Fruit fly (Drosophila melanogaster) whole organism, embryonic: Measurements from ENCODE around the gene scramb2.

Source experiments
- ATbp ChIP-seq: fragments of 200-800 bp; sonication (Bioruptor generic); optimal IDR thresholded peaks from 2 replicates; lab custom pipeline; 2017; ENCODE audit warnings: missing biosample characterization, mild to moderate bottlenecking, missing genetic modification characterization, missing genetic modification reagents
- Asciz ChIP-seq: fragments of 200-800 bp; sonication (Bioruptor generic); optimal IDR thresholded peaks from 2 replicates; lab custom pipeline; 2017; ENCODE audit warnings: missing biosample characterization, mild to moderate bottlenecking, missing genetic modification characterization, missing genetic modification reagents
- B-H2 ChIP-seq: fragments of 200-800 bp; sonication (Bioruptor generic); optimal IDR thresholded peaks from 2 replicates; lab custom pipeline; 2018; ENCODE audit warnings: missing biosample characterization, mild to moderate bottlenecking, missing genetic modification characterization
- Bgb ChIP-seq: fragments of 200-800 bp; sonication (Bioruptor generic); IDR thresholded peaks from 2 replicates; pipeline ENCODE4 v1.3.6; 2022; ENCODE audit warnings: missing biosample characterization, missing genetic modification characterization; ENCODE audit not compliant: partially characterized antibody
- CG10462 ChIP-seq: fragments of 200-800 bp; sonication (Bioruptor generic); optimal IDR thresholded peaks from 2 replicates; lab custom pipeline; 2016; ENCODE audit warnings: missing biosample characterization, missing genetic modification characterization
- CG11560 ChIP-seq: fragments of 200-800 bp; sonication (Bioruptor generic); IDR thresholded peaks from 3 replicates; pipeline ENCODE4 v1.3.6; 2022; ENCODE audit warnings: missing biosample characterization, missing genetic modification characterization
- CG11696 ChIP-seq: fragments of 200-800 bp; sonication (Bioruptor generic); IDR thresholded peaks from 2 replicates; pipeline ENCODE4 v1.3.6; 2022; ENCODE audit warnings: missing biosample characterization, missing genetic modification characterization
- CG12071 ChIP-seq: fragments of 200-800 bp; sonication (Bioruptor generic); optimal IDR thresholded peaks from 3 replicates; lab custom pipeline; 2018; ENCODE audit warnings: missing biosample characterization, mild to moderate bottlenecking, missing genetic modification characterization
- CG13287 ChIP-seq: fragments of 200-800 bp; sonication (Bioruptor generic); IDR thresholded peaks from 2 replicates; pipeline ENCODE4 v1.3.6; 2022; ENCODE audit warnings: missing biosample characterization, missing genetic modification characterization; ENCODE audit not compliant: partially characterized antibody
- CG13424 ChIP-seq: fragments of 200-800 bp; sonication (Bioruptor generic); optimal IDR thresholded peaks from 2 replicates; lab custom pipeline; 2019; ENCODE audit warnings: missing biosample characterization, mild to moderate bottlenecking, missing genetic modification characterization, moderate library complexity
- CG14441 ChIP-seq: fragments of 200-800 bp; sonication (Bioruptor generic); IDR thresholded peaks from 2 replicates; pipeline ENCODE4 v1.3.6; 2022; ENCODE audit warnings: missing biosample characterization, missing genetic modification characterization
- CG15011 ChIP-seq: fragments of 200-800 bp; sonication (Bioruptor generic); optimal IDR thresholded peaks from 3 replicates; lab custom pipeline; 2018; ENCODE audit warnings: missing biosample characterization, mild to moderate bottlenecking, missing genetic modification characterization
- CG1529 ChIP-seq: fragments of 200-800 bp; sonication (Bioruptor generic); optimal IDR thresholded peaks from 3 replicates; lab custom pipeline; 2018; ENCODE audit warnings: missing biosample characterization, missing genetic modification characterization
- CG17385 ChIP-seq: fragments of 200-800 bp; sonication (Bioruptor generic); optimal IDR thresholded peaks from 3 replicates; lab custom pipeline; 2018; ENCODE audit warnings: missing biosample characterization, mild to moderate bottlenecking, missing genetic modification characterization
- CG17829 ChIP-seq: fragments of 200-800 bp; optimal IDR thresholded peaks from 2 replicates; lab custom pipeline; 2019; ENCODE audit warnings: missing biosample characterization, mild to moderate bottlenecking, missing genetic modification characterization, moderate library complexity
- CG17912 ChIP-seq: fragments of 200-800 bp; sonication (Bioruptor generic); optimal IDR thresholded peaks from 2 replicates; lab custom pipeline; 2018; ENCODE audit warnings: missing biosample characterization, mild to moderate bottlenecking, missing genetic modification characterization
- CG1832 ChIP-seq: fragments of 200-800 bp; sonication (Bioruptor generic); optimal IDR thresholded peaks from 2 replicates; lab custom pipeline; 2017; ENCODE audit warnings: missing biosample characterization, mild to moderate bottlenecking, missing genetic modification characterization, inconsistent platforms
- CG18619 ChIP-seq: fragments of 200-800 bp; sonication (Bioruptor generic); optimal IDR thresholded peaks from 3 replicates; lab custom pipeline; 2017; ENCODE audit warnings: missing biosample characterization, mild to moderate bottlenecking, missing genetic modification characterization
- CG30020 ChIP-seq: fragments of 200-800 bp; optimal IDR thresholded peaks from 2 replicates; lab custom pipeline; 2019; ENCODE audit warnings: missing biosample characterization, mild to moderate bottlenecking, missing genetic modification characterization, moderate library complexity
- CG3281 ChIP-seq: fragments of 200-800 bp; sonication (Bioruptor generic); optimal IDR thresholded peaks from 3 replicates; lab custom pipeline; 2017; ENCODE audit warnings: missing biosample characterization, mild to moderate bottlenecking, missing genetic modification characterization
- CG33213 ChIP-seq: fragments of 200-800 bp; sonication (Bioruptor generic); optimal IDR thresholded peaks from 3 replicates; lab custom pipeline; 2016; ENCODE audit warnings: missing biosample characterization, missing genetic modification characterization
- CG34224 ChIP-seq: fragments of 200-800 bp; sonication (Bioruptor generic); IDR thresholded peaks from 3 replicates; pipeline ENCODE4 v1.3.6; 2022; ENCODE audit warnings: missing biosample characterization, missing genetic modification characterization; ENCODE audit not compliant: partially characterized antibody
- CG42726 ChIP-seq: fragments of 200-800 bp; sonication (Bioruptor generic); IDR thresholded peaks from 2 replicates; pipeline ENCODE4 v1.3.6; 2022; ENCODE audit warnings: missing biosample characterization, missing genetic modification characterization; ENCODE audit not compliant: partially characterized antibody
- CG4328 ChIP-seq: fragments of 200-800 bp; sonication (Bioruptor generic); optimal IDR thresholded peaks from 3 replicates; lab custom pipeline; 2017; ENCODE audit warnings: missing biosample characterization, missing genetic modification reagents, missing genetic modification characterization
- CG4707 ChIP-seq: fragments of 200-800 bp; sonication (Bioruptor generic); optimal IDR thresholded peaks from 2 replicates; lab custom pipeline; 2018; ENCODE audit warnings: missing biosample characterization, mild to moderate bottlenecking, missing genetic modification characterization, moderate library complexity
- CG6683 ChIP-seq: fragments of 200-800 bp; sonication (Bioruptor generic); optimal IDR thresholded peaks from 2 replicates; lab custom pipeline; 2017; ENCODE audit warnings: missing biosample characterization, mild to moderate bottlenecking, missing genetic modification characterization, missing genetic modification reagents
- CG6689 ChIP-seq: fragments of 200-800 bp; sonication (Bioruptor generic); IDR thresholded peaks from 2 replicates; pipeline ENCODE4 v1.3.6; 2022; ENCODE audit warnings: missing biosample characterization, missing genetic modification characterization
- CG6854 ChIP-seq: fragments of 200-800 bp; sonication (Bioruptor generic); optimal IDR thresholded peaks from 3 replicates; lab custom pipeline; 2017; ENCODE audit warnings: missing biosample characterization, mild to moderate bottlenecking, missing genetic modification characterization
- CG7928 ChIP-seq: fragments of 200-800 bp; sonication (Bioruptor generic); optimal IDR thresholded peaks from 2 replicates; lab custom pipeline; 2017; ENCODE audit warnings: missing biosample characterization, mild to moderate bottlenecking, missing genetic modification characterization
- CG7963 ChIP-seq: fragments of 200-800 bp; sonication (Bioruptor generic); IDR thresholded peaks from 3 replicates; pipeline ENCODE4 v1.3.6; 2022; ENCODE audit warnings: missing biosample characterization, missing genetic modification characterization; ENCODE audit not compliant: partially characterized antibody
- CG8089 ChIP-seq: fragments of 200-800 bp; sonication (Bioruptor generic); optimal IDR thresholded peaks from 3 replicates; lab custom pipeline; 2016; ENCODE audit warnings: missing biosample characterization, missing genetic modification characterization
- CG8478 ChIP-seq: fragments of >200 bp; optimal IDR thresholded peaks from 2 replicates; lab custom pipeline; 2018
- Dip3 ChIP-seq: fragments of 200-800 bp; sonication (Bioruptor generic); optimal IDR thresholded peaks from 3 replicates; lab custom pipeline; 2016; ENCODE audit warnings: missing biosample characterization, missing genetic modification characterization
- Dll ChIP-seq: fragments of 200-800 bp; sonication (Bioruptor generic); IDR thresholded peaks from 4 replicates; pipeline ENCODE4 v1.3.6; 2022; ENCODE audit warnings: missing biosample characterization, missing genetic modification characterization; ENCODE audit not compliant: partially characterized antibody
- Fer1 ChIP-seq: fragments of 200-800 bp; sonication (Bioruptor generic); optimal IDR thresholded peaks from 2 replicates; lab custom pipeline; 2017; ENCODE audit warnings: missing biosample characterization, mild to moderate bottlenecking, missing genetic modification characterization
- HLH4C ChIP-seq: fragments of 200-800 bp; sonication (Bioruptor generic); IDR thresholded peaks from 3 replicates; pipeline ENCODE4 v1.3.6; 2022; ENCODE audit warnings: missing biosample characterization, missing genetic modification characterization; ENCODE audit not compliant: partially characterized antibody
- Hey ChIP-seq: fragments of 200-800 bp; sonication (Bioruptor generic); optimal IDR thresholded peaks from 3 replicates; lab custom pipeline; 2018; ENCODE audit warnings: missing biosample characterization, mild to moderate bottlenecking, missing genetic modification characterization
- NC2α ChIP-seq: fragments of 200-800 bp; sonication (Bioruptor generic); optimal IDR thresholded peaks from 2 replicates; lab custom pipeline; 2016; ENCODE audit warnings: missing biosample characterization, missing genetic modification characterization
- Ravus ChIP-seq: fragments of 200-800 bp; sonication (Bioruptor generic); IDR thresholded peaks from 2 replicates; pipeline ENCODE4 v1.3.6; 2022; ENCODE audit warnings: missing biosample characterization, missing genetic modification characterization
- Xrp1 ChIP-seq: fragments of 200-800 bp; sonication (Bioruptor generic); IDR thresholded peaks from 2 replicates; pipeline ENCODE4 v1.3.6; 2022; ENCODE audit warnings: missing biosample characterization, missing genetic modification characterization
- br ChIP-seq: fragments of >200 bp; optimal IDR thresholded peaks from 2 replicates; lab custom pipeline; 2017
- cad ChIP-seq: fragments of >200 bp; optimal IDR thresholded peaks from 2 replicates; lab custom pipeline; 2017; ENCODE audit warnings: missing biosample characterization, missing genetic modification characterization
- fu2 ChIP-seq: fragments of 200-800 bp; sonication (Bioruptor generic); optimal IDR thresholded peaks from 2 replicates; lab custom pipeline; 2016; ENCODE audit warnings: missing biosample characterization, missing genetic modification characterization
- pita ChIP-seq: fragments of 200-800 bp; sonication (Bioruptor generic); optimal IDR thresholded peaks from 2 replicates; lab custom pipeline; 2017; ENCODE audit warnings: missing biosample characterization, mild to moderate bottlenecking, missing genetic modification characterization
- shn ChIP-seq: fragments of 200-800 bp; sonication (Bioruptor generic); optimal IDR thresholded peaks from 3 replicates; lab custom pipeline; 2016; ENCODE audit warnings: missing biosample characterization, missing genetic modification characterization
- sim ChIP-seq: fragments of 200-800 bp; sonication (Bioruptor generic); IDR thresholded peaks from 2 replicates; pipeline ENCODE4 v1.3.6; 2022; ENCODE audit warnings: missing biosample characterization, missing genetic modification characterization
- ssp ChIP-seq: fragments of 200-800 bp; sonication (Bioruptor generic); IDR thresholded peaks from 2 replicates; pipeline ENCODE4 v1.3.6; 2022; ENCODE audit warnings: missing biosample characterization, missing genetic modification characterization
- ttk ChIP-seq: fragments of 200-800 bp; sonication (Bioruptor generic); IDR thresholded peaks from 2 replicates; pipeline ENCODE4 v2.1.2; 2022; ENCODE audit warnings: missing biosample characterization, missing genetic modification characterization
- twi ChIP-seq: fragments of 200-800 bp; optimal IDR thresholded peaks from 2 replicates; lab custom pipeline; 2019; ENCODE audit warnings: missing biosample characterization, mild to moderate bottlenecking, missing genetic modification characterization, moderate library complexity

Gene scramb2

dm6 chr3L:3046325-3047156 lies at the start of gene scramb2, which contains the start of gene Sk2 (continued):
- TF ChIP-seq CG13424 (tag; lab: Kevin White, UChicago) (peak; percentile 94), shn (peak; percentile 43), fu2 (GFP tag; lab: Kevin White, UChicago) (peak; percentile 66), ttk (GFP tag; lab: Robert Waterston, UW) (peak; percentile 94), CG42726 (GFP tag; lab: Robert Waterston, UW) (no peak), CG17912 (GFP tag; lab: Kevin White, UChicago) (peak; percentile 85), cad (GFP tag; lab: Kevin White, UChicago) (no peak), Asciz (GFP tag; lab: Kevin White, UChicago) (peak; percentile 95), ssp (peak; percentile 82), CG6689 (peak; percentile 93), Fer1 (peak; percentile 96), CG18619 (GFP tag; lab: Kevin White, UChicago) (peak; percentile 90), CG7928 (GFP tag; lab: Kevin White, UChicago) (peak; percentile 73), CG8478 (lab: Kevin White, UChicago) (no peak), B-H2 (GFP tag; lab: Kevin White, UChicago) (peak; percentile 89), Xrp1 (peak; percentile 96), CG8089 (GFP tag; lab: Kevin White, UChicago) (peak; percentile 68), CG6683 (GFP tag; lab: Kevin White, UChicago) (peak; percentile 92), pita (no peak), CG4328 (GFP tag; lab: Kevin White, UChicago) (peak; percentile 90), CG7963 (GFP tag; lab: Robert Waterston, UW) (no peak), CG12071 (GFP tag; lab: Kevin White, UChicago) (peak; percentile 95), Dip3 (peak; percentile 82), sim (GFP tag; lab: Robert Waterston, UW) (peak; percentile 92), CG17829 (tag; lab: Kevin White, UChicago) (peak; percentile 96), HLH4C (GFP tag; lab: Robert Waterston, UW) (no peak), Bgb (peak; percentile 32; the same call in 1 of the 2 replicates), CG15011 (GFP tag; lab: Kevin White, UChicago) (peak; percentile 92), CG30020 (tag; lab: Kevin White, UChicago) (peak; percentile 61), Hey (tag; lab: Kevin White, UChicago) (peak; percentile 73), CG11696 (GFP tag; lab: Robert Waterston, UW) (peak; percentile 100), CG4707 (GFP tag; lab: Kevin White, UChicago) (peak; percentile 91), Dll (peak; percentile 47; the same call in 1 of the 4 replicates), CG6854 (peak; percentile 98), CG13287 (GFP tag; lab: Robert Waterston, UW) (peak; percentile 29), CG11560 (tag; lab: Robert Waterston, UW) (peak; percentile 79), ATbp (GFP tag; lab: Kevin White, UChicago) (peak; percentile 95), CG3281 (GFP tag; lab: Kevin White, UChicago) (peak; percentile 97), NC2α (GFP tag; lab: Kevin White, UChicago) (peak; percentile 81), CG17385 (peak; percentile 93), CG1529 (peak; percentile 93), CG1832 (GFP tag; lab: Kevin White, UChicago) (peak; percentile 7), br (lab: Kevin White, UChicago) (no peak), CG14441 (GFP tag; lab: Robert Waterston, UW) (peak; percentile 93), twi (tag; lab: Kevin White, UChicago) (peak; percentile 86), CG10462 (GFP tag; lab: Kevin White, UChicago) (peak; percentile 87), Ravus (GFP tag; lab: Robert Waterston, UW) (peak; percentile 86), CG33213 (GFP tag; lab: Kevin White, UChicago) (peak; percentile 75), CG34224 (GFP tag; lab: Robert Waterston, UW) (no peak)
